Worm (Caenorhabditis elegans) whole organism, L3 larva: ENCODE results near the gene F47E1.4.

Experiments used
- R02D3.7 ChIP-seq: fragments of 150-350 bp; optimal IDR thresholded peaks from 2 replicates; lab custom pipeline; 2014; ENCODE audit warnings: missing biosample characterization, missing genetic modification characterization
- ZK546.5 ChIP-seq: sonication (generic microtip); optimal IDR thresholded peaks from 2 replicates; lab custom pipeline; 2017; ENCODE audit warnings: missing biosample characterization, missing genetic modification characterization
- ceh-16 ChIP-seq: sonication (generic microtip); optimal IDR thresholded peaks from 2 replicates; lab custom pipeline; 2017; ENCODE audit warnings: missing biosample characterization, missing genetic modification characterization
- ceh-28 ChIP-seq: fragments of 150-350 bp; optimal IDR thresholded peaks from 2 replicates; lab custom pipeline; 2014; ENCODE audit warnings: missing biosample characterization, missing genetic modification reagents, missing genetic modification characterization
- ceh-9 ChIP-seq: sonication (generic microtip); optimal IDR thresholded peaks from 2 replicates; lab custom pipeline; 2018; ENCODE audit warnings: missing biosample characterization, missing genetic modification characterization
- egl-27 ChIP-seq: sonication (generic microtip); optimal IDR thresholded peaks from 4 replicates; lab custom pipeline; 2017; ENCODE audit warnings: missing biosample characterization, missing genetic modification reagents, missing genetic modification characterization
- egl-5 ChIP-seq: fragments of 150-350 bp; optimal IDR thresholded peaks from 2 replicates; lab custom pipeline; 2017; ENCODE audit warnings: missing biosample characterization, missing genetic modification reagents, missing genetic modification characterization, inconsistent platforms
- elt-1 ChIP-seq: fragments of 150-350 bp; optimal IDR thresholded peaks from 2 replicates; lab custom pipeline; 2014; ENCODE audit warnings: missing biosample characterization, missing genetic modification characterization
- elt-2 ChIP-seq: sonication (generic microtip); optimal IDR thresholded peaks from 2 replicates; lab custom pipeline; 2016; ENCODE audit warnings: missing genetic modification reagents, mild to moderate bottlenecking, missing genetic modification characterization, missing compliant biosample characterization
- elt-3 ChIP-seq, 3 experiments: fragments of 150-350 bp in 1 of 3; sonication (generic microtip) in 2 of 3; optimal IDR thresholded peaks; 2 replicates in 2 of 3; 4 replicates in 1 of 3; lab custom pipeline; 2014 to 2017; ENCODE audit warnings: missing biosample characterization in 3 of 3, missing genetic modification characterization in 3 of 3
- eor-1 ChIP-seq, 2 experiments: fragments of 150-350 bp; optimal IDR thresholded peaks; 2 replicates each; lab custom pipeline; 2014 to 2018; ENCODE audit warnings: missing biosample characterization in 2 of 2, missing genetic modification characterization in 2 of 2
- fkh-10 ChIP-seq: sonication (generic microtip); optimal IDR thresholded peaks from 2 replicates; lab custom pipeline; 2017; ENCODE audit warnings: missing biosample characterization, missing genetic modification reagents, missing genetic modification characterization
- fkh-2 ChIP-seq: fragments of 150-350 bp; optimal IDR thresholded peaks from 2 replicates; lab custom pipeline; 2014; ENCODE audit warnings: missing biosample characterization, missing genetic modification reagents, missing genetic modification characterization
- hmg-11 ChIP-seq: sonication (generic microtip); optimal IDR thresholded peaks from 2 replicates; lab custom pipeline; 2016; ENCODE audit warnings: missing genetic modification characterization, missing compliant biosample characterization
- jun-1 ChIP-seq: fragments of 150-350 bp; optimal IDR thresholded peaks from 2 replicates; lab custom pipeline; 2014; ENCODE audit warnings: missing biosample characterization, missing genetic modification reagents, missing genetic modification characterization
- lin-39 ChIP-seq: fragments of 150-350 bp; optimal IDR thresholded peaks from 2 replicates; lab custom pipeline; 2018; ENCODE audit warnings: missing biosample characterization, missing genetic modification reagents, missing genetic modification characterization
- mml-1 ChIP-seq: fragments of 150-350 bp; sonication (generic microtip); optimal IDR thresholded peaks from 3 replicates; lab custom pipeline; 2014; ENCODE audit warnings: missing biosample characterization, missing genetic modification characterization
- nfya-1 ChIP-seq: sonication (generic microtip); optimal IDR thresholded peaks from 2 replicates; lab custom pipeline; 2017; ENCODE audit warnings: missing genetic modification characterization, mild to moderate bottlenecking, missing compliant biosample characterization, antibody characterized with exemption, moderate library complexity; ENCODE audit not compliant: insufficient read depth
- nhr-12 ChIP-seq: fragments of 150-350 bp; optimal IDR thresholded peaks from 2 replicates; lab custom pipeline; 2014; ENCODE audit warnings: missing biosample characterization, missing genetic modification characterization
- nhr-23 ChIP-seq: fragments of 150-350 bp; optimal IDR thresholded peaks from 2 replicates; lab custom pipeline; 2014; ENCODE audit warnings: missing biosample characterization, missing genetic modification reagents, missing genetic modification characterization
- nhr-237 ChIP-seq: fragments of 150-350 bp; optimal IDR thresholded peaks from 2 replicates; lab custom pipeline; 2014; ENCODE audit warnings: missing biosample characterization, missing genetic modification characterization
- nhr-25 ChIP-seq: sonication (generic microtip); optimal IDR thresholded peaks from 2 replicates; lab custom pipeline; 2017; ENCODE audit warnings: missing biosample characterization, missing genetic modification characterization
- nhr-28 ChIP-seq: fragments of 150-350 bp; optimal IDR thresholded peaks from 2 replicates; lab custom pipeline; 2014; ENCODE audit warnings: missing biosample characterization, missing genetic modification characterization
- nhr-43 ChIP-seq: sonication (generic microtip); optimal IDR thresholded peaks from 2 replicates; lab custom pipeline; 2016; ENCODE audit warnings: mild to moderate bottlenecking, missing genetic modification characterization, missing compliant biosample characterization; ENCODE audit not compliant: poor library complexity, severe bottlenecking
- nhr-67 ChIP-seq: fragments of 150-350 bp; optimal IDR thresholded peaks from 2 replicates; lab custom pipeline; 2014; ENCODE audit warnings: missing biosample characterization, missing genetic modification characterization
- nhr-77 ChIP-seq: fragments of 150-350 bp; optimal IDR thresholded peaks from 2 replicates; lab custom pipeline; 2014; ENCODE audit warnings: missing biosample characterization, missing genetic modification characterization
- pha-4 ChIP-seq: fragments of 150-350 bp; optimal IDR thresholded peaks from 2 replicates; lab custom pipeline; 2014; ENCODE audit warnings: missing biosample characterization, missing genetic modification reagents, missing genetic modification characterization
- pqm-1 ChIP-seq: fragments of 150-350 bp; optimal IDR thresholded peaks from 2 replicates; lab custom pipeline; 2017; ENCODE audit warnings: missing biosample characterization, missing genetic modification characterization, inconsistent platforms
- sea-2 ChIP-seq: fragments of 150-350 bp; sonication (generic microtip); optimal IDR thresholded peaks from 4 replicates; lab custom pipeline; 2014; ENCODE audit warnings: missing biosample characterization, missing genetic modification reagents, missing genetic modification characterization
- skn-1 ChIP-seq: fragments of 150-350 bp; optimal IDR thresholded peaks from 2 replicates; lab custom pipeline; 2014; ENCODE audit warnings: missing biosample characterization, missing genetic modification characterization
- snpc-4 ChIP-seq: fragments of 150-350 bp; optimal IDR thresholded peaks from 2 replicates; lab custom pipeline; 2014; ENCODE audit warnings: missing biosample characterization, missing genetic modification characterization
- tbx-2 ChIP-seq: sonication (generic microtip); optimal IDR thresholded peaks from 2 replicates; lab custom pipeline; 2016; ENCODE audit warnings: mild to moderate bottlenecking, missing genetic modification characterization, missing compliant biosample characterization
- unc-39 ChIP-seq: sonication (generic microtip); optimal IDR thresholded peaks from 4 replicates; lab custom pipeline; 2017; ENCODE audit warnings: missing biosample characterization, missing genetic modification characterization
- unc-62 ChIP-seq: fragments of 150-350 bp; sonication (generic microtip); optimal IDR thresholded peaks from 4 replicates; lab custom pipeline; 2014; ENCODE audit warnings: missing biosample characterization, missing genetic modification reagents, missing genetic modification characterization
- zag-1 ChIP-seq: fragments of 150-350 bp; optimal IDR thresholded peaks from 2 replicates; lab custom pipeline; 2014; ENCODE audit warnings: missing biosample characterization, missing genetic modification characterization
- ztf-4 ChIP-seq: fragments of 150-350 bp; optimal IDR thresholded peaks from 2 replicates; lab custom pipeline; 2014; ENCODE audit warnings: missing biosample characterization, missing genetic modification characterization

Gene F47E1.4

DNA sequence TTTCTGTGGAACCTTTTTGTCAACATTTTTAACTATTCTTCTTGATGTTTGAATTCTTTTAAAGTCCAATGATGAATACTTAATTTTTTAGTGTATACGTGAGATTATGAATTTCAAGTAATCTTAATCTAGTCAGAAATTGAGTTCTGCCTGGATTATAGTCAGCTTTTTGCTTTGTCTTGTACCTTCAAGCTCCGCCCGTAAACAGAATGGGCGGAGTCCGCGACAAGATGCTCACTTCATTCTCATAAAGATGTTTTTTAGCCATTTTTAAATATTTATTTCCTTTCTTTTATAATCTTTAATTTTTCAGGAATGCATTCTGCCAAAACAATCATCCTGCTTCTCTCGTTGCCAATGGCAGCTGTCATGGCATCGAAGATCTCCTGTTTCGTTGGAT is 14.3 kb downstream of the F47E1.4 start, which contains the start of gene F47E1.1:
Gene F47E1.1 (plus strand): TSS at position 301 of the 400 bp plus-strand sequence.
- TF ChIP-seq zag-1 (no peak), snpc-4 (tag; lab: Kevin White, UChicago) (no peak), nhr-67 (no peak), fkh-10 (GFP tag; lab: Kevin White, UChicago) (no peak), unc-39 (tag; lab: Kevin White, UChicago) (no peak), eor-1 (tag; optimal IDR thresholded peaks at IDR 0.05; lab: Kevin White, UChicago) (no peak), lin-39 (tag; lab: Kevin White, UChicago) (no peak), nhr-25 (tag; lab: Kevin White, UChicago) (no peak), ZK546.5 (no peak), sea-2 (no peak), nhr-237 (tag; lab: Kevin White, UChicago) (no peak), ceh-9 (tag; lab: Kevin White, UChicago) (no peak), fkh-2 (tag; lab: Kevin White, UChicago) (no peak), egl-5 (tag; lab: Kevin White, UChicago) (no peak), nhr-77 (tag; lab: Kevin White, UChicago) (no peak), mml-1 (tag; lab: Kevin White, UChicago) (no peak), skn-1 (no peak), nhr-23 (tag; lab: Kevin White, UChicago) (no peak), egl-27 (no peak), hmg-11 (tag; lab: Kevin White, UChicago) (no peak)

ce11 chrX:9078149-9078548 is 15.5 kb downstream of the F47E1.4 start:
- TF ChIP-seq pha-4 (tag; lab: Kevin White, UChicago) = peak; percentile 11
- TF ChIP-seq nhr-77 (tag; lab: Kevin White, UChicago) = no peak
- TF ChIP-seq hmg-11 (tag; lab: Kevin White, UChicago) = peak; percentile 46
- TF ChIP-seq nhr-43 (tag; lab: Kevin White, UChicago) = peak; percentile 61
- TF ChIP-seq tbx-2 = peak; percentile 23
- TF ChIP-seq elt-2 (tag; lab: Kevin White, UChicago) = peak; percentile 14
- peak; percentile 32 for TF ChIP-seq nfya-1 (tag; lab: Kevin White, UChicago)
- TF ChIP-seq lin-39 (tag; lab: Kevin White, UChicago) = no peak
- no peak for TF ChIP-seq nhr-67

DNA sequence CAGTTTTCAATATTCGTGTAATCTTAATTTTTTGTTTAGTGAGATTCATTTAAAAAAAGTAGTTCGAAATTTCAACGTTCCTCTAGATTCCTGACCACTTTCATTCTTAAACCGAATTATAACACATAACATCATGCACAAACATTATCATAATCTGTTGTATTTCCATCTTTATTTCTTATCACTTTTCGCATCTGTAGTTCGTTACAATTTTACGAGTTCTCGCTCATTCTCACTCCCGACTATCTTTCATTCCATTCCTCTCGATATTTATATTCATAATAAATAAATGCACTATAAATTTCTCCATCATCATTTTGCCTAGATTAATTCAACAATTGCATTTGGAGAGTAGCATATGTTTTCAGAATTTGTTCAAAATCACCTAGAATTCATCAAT is 18.6 kb downstream of the F47E1.4 start:
- no peak for TF ChIP-seq lin-39 (tag; lab: Kevin White, UChicago)
- TF ChIP-seq pqm-1 = peak; percentile 65
- TF ChIP-seq elt-2 (tag; lab: Kevin White, UChicago) = peak; percentile 17
- TF ChIP-seq, all 47 proteins: peak for 2

DNA sequence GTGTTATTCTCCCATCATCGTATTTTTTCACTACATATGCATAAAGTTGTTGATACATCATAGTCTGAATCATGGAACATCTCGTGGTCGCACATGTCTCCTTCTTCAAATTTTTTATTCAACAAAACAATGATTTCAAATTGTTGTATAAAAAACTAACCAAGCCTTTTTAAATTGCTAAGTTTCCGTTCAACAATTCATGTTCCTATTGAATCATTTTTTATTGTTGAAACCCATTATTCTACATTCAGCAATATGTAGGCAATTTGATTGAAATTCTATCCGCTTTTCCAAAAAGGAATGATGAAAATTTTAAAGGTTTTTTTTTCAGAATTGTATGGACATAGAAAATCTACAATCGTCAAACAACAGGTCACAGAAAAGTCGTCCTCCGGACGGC is 20.0 kb downstream of the F47E1.4 start, which contains the start of gene ajm-1:
Gene ajm-1 (plus strand): TSS at position 301 of the 400 bp plus-strand sequence.
- TF ChIP-seq nhr-25 (tag; lab: Kevin White, UChicago) (no peak), jun-1 (tag; lab: Kevin White, UChicago) (no peak), ceh-9 (tag; lab: Kevin White, UChicago) (no peak), nhr-77 (tag; lab: Kevin White, UChicago) (no peak), elt-1 (tag; lab: Kevin White, UChicago) (no peak), nhr-28 (no peak), snpc-4 (tag; lab: Kevin White, UChicago) (no peak), pqm-1 (no peak), lin-39 (tag; lab: Kevin White, UChicago) (no peak), pha-4 (tag; lab: Kevin White, UChicago) (no peak), elt-2 (tag; lab: Kevin White, UChicago) (no peak), hmg-11 (tag; lab: Kevin White, UChicago) (no peak), elt-3 (tag; optimal IDR thresholded peaks at IDR 0.05; lab: Kevin White, UChicago) (no peak), skn-1 (no peak), unc-62 (GFP tag; lab: Kevin White, UChicago) (no peak), sea-2 (no peak), ZK546.5 (no peak), ceh-16 (tag; lab: Kevin White, UChicago) (no peak), egl-5 (tag; lab: Kevin White, UChicago) (no peak), tbx-2 (no peak)

ce11 chrX:9085864-9086263 is 23.2 kb downstream of the F47E1.4 start:
- TF ChIP-seq tbx-2 (no peak), nhr-28 (no peak), elt-3 (tag; optimal IDR thresholded peaks at IDR 0.05; lab: Kevin White, UChicago) (no peak), nhr-12 (no peak), nhr-23 (tag; lab: Kevin White, UChicago) (peak; percentile 7), unc-62 (GFP tag; lab: Kevin White, UChicago) (peak; percentile 32), ztf-4 (tag; lab: Kevin White, UChicago) (no peak), ceh-28 (no peak), eor-1 (tag; optimal IDR thresholded peaks at IDR 0.05; lab: Kevin White, UChicago) (no peak), nhr-25 (tag; lab: Kevin White, UChicago) (peak; percentile 82), jun-1 (tag; lab: Kevin White, UChicago) (no peak), elt-1 (tag; lab: Kevin White, UChicago) (peak; percentile 27), R02D3.7 (no peak)
